Worm (Caenorhabditis elegans) whole organism, late embryonic: ENCODE data around the gene C16C8.26.
A peak's percentile ranks its signal among the peaks of the same experiment; 100 is the strongest.
"Not testable (repeated sequence)": the region's sequence is repeated elsewhere in the genome, so short reads cannot be mapped to it uniquely, and the experiment has no call there.

ENCODE experiments used
- C08G9.2 ChIP-seq: sonication (generic microtip); optimal IDR thresholded peaks from 2 replicates; lab custom pipeline; 2016; ENCODE audit warnings: mild to moderate bottlenecking, missing genetic modification characterization, moderate library complexity, missing compliant biosample characterization
- F13H6.1 ChIP-seq: sonication (generic microtip); optimal IDR thresholded peaks from 2 replicates; lab custom pipeline; 2016; ENCODE audit warnings: missing genetic modification characterization, missing compliant biosample characterization
- Y22D7AL.16 ChIP-seq: sonication (generic microtip); optimal IDR thresholded peaks from 2 replicates; lab custom pipeline; 2016; ENCODE audit warnings: missing genetic modification characterization, missing compliant biosample characterization
- ahr-1 ChIP-seq: sonication (generic microtip); optimal IDR thresholded peaks from 2 replicates; lab custom pipeline; 2016; ENCODE audit warnings: missing genetic modification characterization, missing compliant biosample characterization
- ceh-14 ChIP-seq: sonication (generic microtip); optimal IDR thresholded peaks from 2 replicates; lab custom pipeline; 2016; ENCODE audit warnings: missing genotype, missing genetic modification characterization, missing compliant biosample characterization
- ceh-22 ChIP-seq: sonication (generic microtip); optimal IDR thresholded peaks from 2 replicates; lab custom pipeline; 2017; ENCODE audit warnings: missing biosample characterization, missing genetic modification characterization
- ceh-30 ChIP-seq: fragments of 150-350 bp; optimal IDR thresholded peaks from 2 replicates; lab custom pipeline; 2014; ENCODE audit warnings: missing biosample characterization, missing genetic modification characterization
- ceh-31 ChIP-seq: sonication (generic microtip); optimal IDR thresholded peaks from 2 replicates; lab custom pipeline; 2016; ENCODE audit warnings: missing genetic modification characterization, missing compliant biosample characterization
- ceh-34 ChIP-seq: sonication (generic microtip); optimal IDR thresholded peaks from 2 replicates; lab custom pipeline; 2016; ENCODE audit warnings: mild to moderate bottlenecking, missing genetic modification characterization, missing compliant biosample characterization
- ceh-6 ChIP-seq: fragments of 200-800 bp; sonication (Bioruptor generic); optimal IDR thresholded peaks from 2 replicates; lab custom pipeline; 2018; ENCODE audit warnings: mild to moderate bottlenecking, missing genetic modification characterization, missing compliant biosample characterization
- che-1 ChIP-seq: sonication (generic microtip); optimal IDR thresholded peaks from 2 replicates; lab custom pipeline; 2016; ENCODE audit warnings: mild to moderate bottlenecking, missing genetic modification characterization, missing compliant biosample characterization
- dve-1 ChIP-seq: sonication (generic microtip); optimal IDR thresholded peaks from 2 replicates; lab custom pipeline; 2017; ENCODE audit warnings: antibody characterized with exemption, mild to moderate bottlenecking, missing genetic modification characterization, missing compliant biosample characterization
- elt-4 ChIP-seq: sonication (generic microtip); optimal IDR thresholded peaks from 2 replicates; lab custom pipeline; 2016; ENCODE audit warnings: missing genetic modification characterization, missing compliant biosample characterization
- ets-4 ChIP-seq: sonication (generic microtip); optimal IDR thresholded peaks from 2 replicates; lab custom pipeline; 2016; ENCODE audit warnings: missing genetic modification characterization, missing compliant biosample characterization
- fax-1 ChIP-seq: sonication (generic microtip); optimal IDR thresholded peaks from 2 replicates; lab custom pipeline; 2016; ENCODE audit warnings: missing genotype, missing genetic modification characterization, missing compliant biosample characterization
- fkh-10 ChIP-seq: fragments of 150-350 bp; optimal IDR thresholded peaks from 2 replicates; lab custom pipeline; 2014; ENCODE audit warnings: missing biosample characterization, missing genetic modification reagents, missing genetic modification characterization
- gmeb-2 ChIP-seq: sonication (generic microtip); optimal IDR thresholded peaks from 2 replicates; lab custom pipeline; 2016; ENCODE audit warnings: missing genetic modification characterization, inconsistent platforms, missing compliant biosample characterization
- hlh-15 ChIP-seq: sonication (generic microtip); optimal IDR thresholded peaks from 2 replicates; lab custom pipeline; 2016; ENCODE audit warnings: missing genetic modification characterization, missing compliant biosample characterization
- hlh-30 ChIP-seq: sonication (generic microtip); optimal IDR thresholded peaks from 2 replicates; lab custom pipeline; 2017; ENCODE audit warnings: antibody characterized with exemption, missing genetic modification characterization, missing compliant biosample characterization; ENCODE audit not compliant: insufficient read depth
- madf-2 ChIP-seq: sonication (generic microtip); optimal IDR thresholded peaks from 2 replicates; lab custom pipeline; 2017; ENCODE audit warnings: missing genetic modification characterization, missing compliant biosample characterization
- mec-3 ChIP-seq: sonication (generic microtip); optimal IDR thresholded peaks from 2 replicates; lab custom pipeline; 2016; ENCODE audit warnings: borderline replicate concordance, missing genetic modification characterization, missing compliant biosample characterization
- nfya-1 ChIP-seq: sonication (generic microtip); optimal IDR thresholded peaks from 2 replicates; lab custom pipeline; 2017; ENCODE audit warnings: missing genetic modification characterization, mild to moderate bottlenecking, missing compliant biosample characterization, antibody characterized with exemption, moderate library complexity
- nhr-11 ChIP-seq: fragments of 150-350 bp; optimal IDR thresholded peaks from 2 replicates; lab custom pipeline; 2014; ENCODE audit warnings: missing biosample characterization, missing genetic modification characterization
- npax-4 ChIP-seq: sonication (generic microtip); optimal IDR thresholded peaks from 2 replicates; lab custom pipeline; 2016; ENCODE audit warnings: missing genetic modification characterization, missing compliant biosample characterization
- odd-2 ChIP-seq: sonication (generic microtip); optimal IDR thresholded peaks from 2 replicates; lab custom pipeline; 2017; ENCODE audit warnings: antibody characterized with exemption, mild to moderate bottlenecking, missing genetic modification characterization, missing compliant biosample characterization
- pag-3 ChIP-seq: sonication (generic microtip); optimal IDR thresholded peaks from 2 replicates; lab custom pipeline; 2016; ENCODE audit warnings: missing compliant biosample characterization, missing genetic modification characterization, borderline replicate concordance
- pat-9 ChIP-seq: fragments of 200-800 bp; sonication (Bioruptor generic); optimal IDR thresholded peaks from 2 replicates; lab custom pipeline; 2018; ENCODE audit warnings: mild to moderate bottlenecking, missing genetic modification characterization, moderate library complexity, missing compliant biosample characterization
- pha-4 ChIP-seq: fragments of 150-350 bp; optimal IDR thresholded peaks from 2 replicates; lab custom pipeline; 2018; ENCODE audit warnings: missing biosample characterization, missing genetic modification reagents, missing genetic modification characterization
- pros-1 ChIP-seq: fragments of 150-350 bp; optimal IDR thresholded peaks from 2 replicates; lab custom pipeline; 2014; ENCODE audit warnings: missing biosample characterization, missing genetic modification reagents, missing genetic modification characterization
- sox-2 ChIP-seq: fragments of 200-800 bp; sonication (Bioruptor generic); IDR thresholded peaks from 2 replicates; pipeline ENCODE4 v1.3.6; 2022; ENCODE audit warnings: missing genetic modification reagents, missing genetic modification characterization, missing compliant biosample characterization
- sox-4 ChIP-seq: sonication (generic microtip); optimal IDR thresholded peaks from 2 replicates; lab custom pipeline; 2017; ENCODE audit warnings: mild to moderate bottlenecking, missing genetic modification characterization, inconsistent platforms, missing compliant biosample characterization
- tbx-2 ChIP-seq: sonication (generic microtip); optimal IDR thresholded peaks from 2 replicates; lab custom pipeline; 2016; ENCODE audit warnings: missing genetic modification characterization, missing compliant biosample characterization
- ttx-3 ChIP-seq: sonication (generic microtip); optimal IDR thresholded peaks from 2 replicates; lab custom pipeline; 2016; ENCODE audit warnings: missing genetic modification reagents, missing genetic modification characterization, missing compliant biosample characterization
- unc-3 ChIP-seq, 2 experiments: fragments of 200-800 bp in 1 of 2; sonication (Bioruptor generic) in 1 of 2; sonication (generic microtip) in 1 of 2; conservative IDR thresholded peaks in 1 of 2; optimal IDR thresholded peaks in 1 of 2; 2 replicates each; pipeline versions ENCODE4 v1.3.6 to Lab custom; 2016 to 2022; ENCODE audit warnings: missing compliant biosample characterization in 2 of 2, missing genetic modification characterization in 2 of 2, missing genetic modification reagents in 1 of 2
- unc-42 ChIP-seq: sonication (generic microtip); optimal IDR thresholded peaks from 2 replicates; lab custom pipeline; 2016; ENCODE audit warnings: missing genotype, missing genetic modification characterization, missing compliant biosample characterization
- unc-55 ChIP-seq: sonication (generic microtip); optimal IDR thresholded peaks from 2 replicates; lab custom pipeline; 2017; ENCODE audit warnings: missing biosample characterization, missing genetic modification reagents, missing genetic modification characterization
- unc-86 ChIP-seq: sonication (generic microtip); optimal IDR thresholded peaks from 2 replicates; lab custom pipeline; 2016; ENCODE audit warnings: missing genetic modification characterization, missing compliant biosample characterization

The C16C8.26 gene

ce11 chrII:3476536-3476935, 18.4 kb upstream of the C16C8.26 start:
- peak; percentile 62 for TF ChIP-seq dve-1
- TF ChIP-seq hlh-15 (tag; lab: Kevin White, UChicago): no peak

ce11 chrII:3473744-3474143, 15.6 kb upstream of the C16C8.26 start, which contains the start of gene sdz-32:
Gene sdz-32, plus strand, starts transcription at chrII:3474044.
- TF ChIP-seq che-1 (tag; lab: Kevin White, UChicago): no peak
- no peak for TF ChIP-seq pat-9 (tag; lab: Kevin White, UChicago)
- TF ChIP-seq unc-42 (tag; lab: Kevin White, UChicago): no peak
- no peak for TF ChIP-seq ceh-22
- TF ChIP-seq pros-1 (tag; lab: Kevin White, UChicago): no peak
- no peak for TF ChIP-seq fax-1 (tag; lab: Kevin White, UChicago)
- TF ChIP-seq pha-4 (tag; lab: Kevin White, UChicago): no peak
- TF ChIP-seq ceh-34 (tag; lab: Kevin White, UChicago): no peak
- TF ChIP-seq dve-1: no peak
- TF ChIP-seq npax-4 (tag; lab: Kevin White, UChicago): no peak
- TF ChIP-seq sox-2 (GFP tag; lab: Robert Waterston, UW): no peak
- no peak for TF ChIP-seq ceh-31 (tag; lab: Kevin White, UChicago)
- TF ChIP-seq ttx-3 (tag; lab: Kevin White, UChicago): no peak
- no peak for TF ChIP-seq mec-3 (tag; lab: Kevin White, UChicago)
- no peak for TF ChIP-seq ceh-30 (tag; lab: Kevin White, UChicago)

- no peak for TF ChIP-seq F13H6.1 (tag; lab: Kevin White, UChicago)
Observed at ce11 chrII:3472817-3473216, 14.7 kb upstream of the C16C8.26 start, which contains the start of gene Y49F6B.6. Gene Y49F6B.6, plus strand, starts transcription at chrII:3473117.

ce11 chrII:3472316-3472715, 14.2 kb upstream of the C16C8.26 start, which contains the start of gene Y49F6B.12:
Gene Y49F6B.12, minus strand, starts transcription at chrII:3472416.
- no peak for TF ChIP-seq sox-4
- TF ChIP-seq Y22D7AL.16 (tag; lab: Kevin White, UChicago): no peak
- no peak for TF ChIP-seq hlh-15 (tag; lab: Kevin White, UChicago)

ce11 chrII:3471603-3472002, 13.5 kb upstream of the C16C8.26 start, which contains the start of gene Y49F6B.13:
Gene Y49F6B.13, minus strand, starts transcription at chrII:3471703.
- TF ChIP-seq ceh-22 (no peak), F13H6.1 (tag; lab: Kevin White, UChicago) (no peak), madf-2 (tag; lab: Kevin White, UChicago) (no peak), ets-4 (tag; lab: Kevin White, UChicago) (no peak), mec-3 (tag; lab: Kevin White, UChicago) (no peak), nhr-11 (tag; lab: Kevin White, UChicago) (no peak), unc-55 (GFP tag; lab: Kevin White, UChicago) (no peak), gmeb-2 (tag; lab: Kevin White, UChicago) (no peak)

ce11 chrII:3470549-3470948, 12.4 kb upstream of the C16C8.26 start, which contains the start of gene Y49F6B.20:
Gene Y49F6B.20, minus strand, starts transcription at chrII:3470649.
- no peak for TF ChIP-seq unc-86 (tag; lab: Kevin White, UChicago)

- not testable (repeated sequence) for TF ChIP-seq pag-3, ets-4, C08G9.2 (tag; lab: Kevin White, UChicago)
Observed at ce11 chrII:3464580-3464979, 6.5 kb upstream of the C16C8.26 start, which contains the start of gene C16C8.10. Gene C16C8.10, minus strand, starts transcription at chrII:3464680.

ce11 chrII:3463097-3463496, 5.0 kb upstream of the C16C8.26 start, which contains the start of gene C16C8.9:
Gene C16C8.9, minus strand, starts transcription at chrII:3463197.
- TF ChIP-seq Y22D7AL.16 (tag; lab: Kevin White, UChicago) (no peak), unc-3 (GFP tag; conservative IDR thresholded peaks at IDR 0.05; lab: Robert Waterston, UW) (no peak), unc-3 (tag; optimal IDR thresholded peaks at IDR 0.05; lab: Kevin White, UChicago) (no peak), hlh-30 (tag; lab: Kevin White, UChicago) (no peak), odd-2 (tag; lab: Kevin White, UChicago) (no peak), ahr-1 (tag; lab: Kevin White, UChicago) (no peak), gmeb-2 (tag; lab: Kevin White, UChicago) (no peak), C08G9.2 (tag; lab: Kevin White, UChicago) (no peak), nfya-1 (tag; lab: Kevin White, UChicago) (no peak), ceh-6 (GFP tag; lab: Kevin White, UChicago) (no peak), elt-4 (tag; lab: Kevin White, UChicago) (no peak), ceh-14 (no peak), tbx-2 (tag; lab: Kevin White, UChicago) (no peak), ets-4 (tag; lab: Kevin White, UChicago) (no peak), fkh-10 (GFP tag; lab: Kevin White, UChicago) (no peak)
